Worm (Caenorhabditis elegans): Measurements from ENCODE around the gene ncx-2.

ncx-2 gene

ce11 chrV:5272619-5273074 is 30.8 kb upstream of the ncx-2 start:
- TF ChIP-seq tra-4 (tag; optimal IDR thresholded peaks at IDR 0.05) (no peak), pes-1 (GFP tag; IDR thresholded peaks at IDR 0.05) (no peak), ceh-36 (tag; optimal IDR thresholded peaks at IDR 0.05) (no peak), scrt-1 (GFP tag; IDR thresholded peaks at IDR 0.05) (no peak), aly-1 (tag; optimal IDR thresholded peaks at IDR 0.05) (no peak), hmg-4 (GFP tag; optimal IDR thresholded peaks at IDR 0.05) (no peak), tbx-11 (GFP tag; IDR thresholded peaks at IDR 0.05) (no peak)

- no peak for TF ChIP-seq tbx-11 (GFP tag; IDR thresholded peaks at IDR 0.05)
- no peak for TF ChIP-seq B0310.2 (tag; optimal IDR thresholded peaks at IDR 0.05)
- no peak for TF ChIP-seq ceh-36 (tag; optimal IDR thresholded peaks at IDR 0.05)
- no peak for TF ChIP-seq scrt-1 (GFP tag; IDR thresholded peaks at IDR 0.05)
- TF ChIP-seq tbx-37 (GFP tag; conservative IDR thresholded peaks at IDR 0.05), result no peak
- TF ChIP-seq ama-1 (optimal IDR thresholded peaks at IDR 0.05), result no peak
- no peak for TF ChIP-seq hmg-4 (GFP tag; optimal IDR thresholded peaks at IDR 0.05)
These were observed 30.2 kb upstream of the ncx-2 start for ce11 chrV:5273241-5273640.

- TF ChIP-seq hmbx-1 (tag; optimal IDR thresholded peaks at IDR 0.05) (no peak), sea-1 (GFP tag; conservative IDR thresholded peaks at IDR 0.05) (no peak)
These were observed 29.7 kb upstream of the ncx-2 start, which contains the start of gene natc-2 for ce11 chrV:5273770-5274169. Gene natc-2 (plus strand): TSS chrV:5274070.

ce11 chrV:5274974-5275373 is 28.5 kb upstream of the ncx-2 start:
- TF ChIP-seq sea-1 (GFP tag; conservative IDR thresholded peaks at IDR 0.05) (no peak), ets-7 (tag; optimal IDR thresholded peaks at IDR 0.05) (no peak), tbx-37 (GFP tag; conservative IDR thresholded peaks at IDR 0.05) (no peak), tbx-11 (GFP tag; IDR thresholded peaks at IDR 0.05) (0 out of 2 replicates have a peak, but pooled peaks have one; percentile 55), hmg-4 (GFP tag; optimal IDR thresholded peaks at IDR 0.05) (no peak), F13C5.2 (tag; optimal IDR thresholded peaks at IDR 0.05) (peak; percentile 27), ceh-36 (tag; optimal IDR thresholded peaks at IDR 0.05) (no peak), scrt-1 (GFP tag; IDR thresholded peaks at IDR 0.05) (no peak), pes-1 (GFP tag; IDR thresholded peaks at IDR 0.05) (peak; percentile 60; the same call in 1 of the 2 replicates), B0310.2 (tag; optimal IDR thresholded peaks at IDR 0.05) (no peak)

ce11 chrV:5275426-5276007 is 28.0 kb upstream of the ncx-2 start:
- no peak for TF ChIP-seq hmg-4 (GFP tag; optimal IDR thresholded peaks at IDR 0.05)
- no peak for TF ChIP-seq tbx-37 (GFP tag; conservative IDR thresholded peaks at IDR 0.05)
- TF ChIP-seq pes-1 (GFP tag; IDR thresholded peaks at IDR 0.05), result 0 out of 2 replicates have a peak, but pooled peaks have one; percentile 14
- no peak for TF ChIP-seq tra-4 (tag; optimal IDR thresholded peaks at IDR 0.05)
- TF ChIP-seq ceh-13 (GFP tag; optimal IDR thresholded peaks at IDR 0.05), result no peak

- TF ChIP-seq tra-4 (tag; optimal IDR thresholded peaks at IDR 0.05), result no peak
- no peak for TF ChIP-seq B0310.2 (tag; optimal IDR thresholded peaks at IDR 0.05)
- no peak for TF ChIP-seq ets-7 (tag; optimal IDR thresholded peaks at IDR 0.05)
- TF ChIP-seq aly-1 (tag; optimal IDR thresholded peaks at IDR 0.05), result no peak
- no peak for TF ChIP-seq ceh-36 (tag; optimal IDR thresholded peaks at IDR 0.05)
- TF ChIP-seq sea-1 (GFP tag; conservative IDR thresholded peaks at IDR 0.05), result no peak
- no peak for TF ChIP-seq scrt-1 (GFP tag; IDR thresholded peaks at IDR 0.05)
- no peak for TF ChIP-seq hnd-1 (tag; optimal IDR thresholded peaks at IDR 0.05)
- no peak for TF ChIP-seq pes-1 (GFP tag; IDR thresholded peaks at IDR 0.05)
These were observed 25.5 kb upstream of the ncx-2 start, which contains the start of gene B0238.9 for ce11 chrV:5278001-5278400. Gene B0238.9 (minus strand): TSS chrV:5278101.

- TF ChIP-seq ceh-13 (GFP tag; optimal IDR thresholded peaks at IDR 0.05) (peak; percentile 25), ceh-36 (tag; optimal IDR thresholded peaks at IDR 0.05) (peak; percentile 12), hmg-4 (GFP tag; optimal IDR thresholded peaks at IDR 0.05) (peak; percentile 74), ets-7 (tag; optimal IDR thresholded peaks at IDR 0.05) (peak; percentile 34), tra-4 (tag; optimal IDR thresholded peaks at IDR 0.05) (peak; percentile 53)
These were observed 19.1 kb upstream of the ncx-2 start for ce11 chrV:5284270-5284980.

ce11 chrV:5287273-5287672 is 16.2 kb upstream of the ncx-2 start, which contains the start of gene Y49G5A.1:
Gene Y49G5A.1 (minus strand): TSS chrV:5287373.
- TF ChIP-seq tbx-37 (GFP tag; conservative IDR thresholded peaks at IDR 0.05), result no peak
- TF ChIP-seq hmg-4 (GFP tag; optimal IDR thresholded peaks at IDR 0.05), result no peak
- TF ChIP-seq flt-1 (GFP tag; IDR thresholded peaks at IDR 0.05), result no peak
- no peak for TF ChIP-seq B0310.2 (tag; optimal IDR thresholded peaks at IDR 0.05)
- TF ChIP-seq ceh-13 (GFP tag; optimal IDR thresholded peaks at IDR 0.05), result no peak
- no peak for TF ChIP-seq ceh-36 (tag; optimal IDR thresholded peaks at IDR 0.05)
- no peak for TF ChIP-seq scrt-1 (GFP tag; IDR thresholded peaks at IDR 0.05)
- no peak for TF ChIP-seq aly-1 (tag; optimal IDR thresholded peaks at IDR 0.05)
- TF ChIP-seq tra-4 (tag; optimal IDR thresholded peaks at IDR 0.05), result no peak
- TF ChIP-seq hnd-1 (tag; optimal IDR thresholded peaks at IDR 0.05), result no peak
- TF ChIP-seq sea-1 (GFP tag; conservative IDR thresholded peaks at IDR 0.05), result no peak
- TF ChIP-seq ama-1 (optimal IDR thresholded peaks at IDR 0.05), result no peak
- TF ChIP-seq tbx-11 (GFP tag; IDR thresholded peaks at IDR 0.05), result no peak
- no peak for TF ChIP-seq hmbx-1 (tag; optimal IDR thresholded peaks at IDR 0.05)
- no peak for TF ChIP-seq ets-7 (tag; optimal IDR thresholded peaks at IDR 0.05)

All from whole organism, early embryonic.